Fruit fly (Drosophila melanogaster): ENCODE measurements around the gene CG13258.
A peak's percentile ranks its signal among the peaks of the same experiment; 100 is the strongest.

CG13258 gene

dm6 chr2L:16275809-16276178 is 17.0 kb downstream of the CG13258 start:
- TF ChIP-seq CG10348 (GFP tag; IDR thresholded peaks at IDR 0.05) = no peak; the same call in 1 of the 2 replicates
- TF ChIP-seq rn (GFP tag; IDR thresholded peaks at IDR 0.05) = 0 out of 2 replicates have a peak, but pooled peaks have one; percentile 40
- no peak for TF ChIP-seq gl (tag; optimal IDR thresholded peaks at IDR 0.05)
- peak; percentile 71 for TF ChIP-seq CG14655 (GFP tag; optimal IDR thresholded peaks at IDR 0.05)
- peak; percentile 49 for TF ChIP-seq CG9948 (tag; optimal IDR thresholded peaks at IDR 0.05)
- TF ChIP-seq CG8301 (tag; optimal IDR thresholded peaks at IDR 0.05) = peak; percentile 71
- TF ChIP-seq CG12605 (GFP tag; IDR thresholded peaks at IDR 0.05) = no peak
- peak; percentile 68 for TF ChIP-seq Pif1A (GFP tag; optimal IDR thresholded peaks at IDR 0.05)
- peak; percentile 89 for TF ChIP-seq EcR (GFP tag; optimal IDR thresholded peaks at IDR 0.05)
- peak; percentile 51 for TF ChIP-seq CG17806 (tag; optimal IDR thresholded peaks at IDR 0.05)
- TF ChIP-seq D1 (tag; optimal IDR thresholded peaks at IDR 0.05) = no peak
- TF ChIP-seq CG13204 (GFP tag; optimal IDR thresholded peaks at IDR 0.05) = no peak
- TF ChIP-seq CG8159 (tag; optimal IDR thresholded peaks at IDR 0.05) = peak; percentile 67
- TF ChIP-seq CG4496 (GFP tag; IDR thresholded peaks at IDR 0.05) = peak; percentile 82
- peak; percentile 15 for TF ChIP-seq Snoo (tag; optimal IDR thresholded peaks at IDR 0.05)
- TF ChIP-seq Ets98B (GFP tag; IDR thresholded peaks at IDR 0.05) = peak; percentile 66
- peak; percentile 65; the same call in 2 of the 3 replicates for TF ChIP-seq fd96Ca (GFP tag; IDR thresholded peaks at IDR 0.05)
- peak; percentile 7 for TF ChIP-seq CG34367 (tag; optimal IDR thresholded peaks at IDR 0.05)
- TF ChIP-seq CG15710 (tag; optimal IDR thresholded peaks at IDR 0.05) = peak; percentile 32
- TF ChIP-seq Pif1B (GFP tag; optimal IDR thresholded peaks at IDR 0.05) = peak; percentile 34
- TF ChIP-seq CG32121 (GFP tag; IDR thresholded peaks at IDR 0.05) = peak; percentile 79; the same call in 1 of the 2 replicates

- TF ChIP-seq CG17806 (tag; optimal IDR thresholded peaks at IDR 0.05) (no peak), CG13204 (GFP tag; optimal IDR thresholded peaks at IDR 0.05) (no peak), CG34367 (tag; optimal IDR thresholded peaks at IDR 0.05) (no peak), Snoo (tag; optimal IDR thresholded peaks at IDR 0.05) (no peak), CG9948 (tag; optimal IDR thresholded peaks at IDR 0.05) (no peak), EcR (GFP tag; optimal IDR thresholded peaks at IDR 0.05) (no peak), CG32121 (GFP tag; IDR thresholded peaks at IDR 0.05) (no peak), gl (tag; optimal IDR thresholded peaks at IDR 0.05) (no peak), CG15710 (tag; optimal IDR thresholded peaks at IDR 0.05) (no peak), CG10348 (GFP tag; IDR thresholded peaks at IDR 0.05) (no peak), fd96Ca (GFP tag; IDR thresholded peaks at IDR 0.05) (no peak), Pif1B (GFP tag; optimal IDR thresholded peaks at IDR 0.05) (no peak), Pif1A (GFP tag; optimal IDR thresholded peaks at IDR 0.05) (no peak), Ets98B (GFP tag; IDR thresholded peaks at IDR 0.05) (no peak), CG4496 (GFP tag; IDR thresholded peaks at IDR 0.05) (no peak), CG12605 (GFP tag; IDR thresholded peaks at IDR 0.05) (no peak), CG8301 (tag; optimal IDR thresholded peaks at IDR 0.05) (no peak), CG8159 (tag; optimal IDR thresholded peaks at IDR 0.05) (no peak), D1 (tag; optimal IDR thresholded peaks at IDR 0.05) (no peak), rn (GFP tag; IDR thresholded peaks at IDR 0.05) (no peak)
Observed at dm6 chr2L:16275177-16275808, 17.5 kb downstream of the CG13258 start.

- TF ChIP-seq CG4496 (GFP tag; IDR thresholded peaks at IDR 0.05) (peak; percentile 44; the same call in 2 of the 3 replicates), gl (tag; optimal IDR thresholded peaks at IDR 0.05) (no peak), Pif1A (GFP tag; optimal IDR thresholded peaks at IDR 0.05) (no peak), CG9948 (tag; optimal IDR thresholded peaks at IDR 0.05) (no peak), CG34367 (tag; optimal IDR thresholded peaks at IDR 0.05) (no peak), CG14655 (GFP tag; optimal IDR thresholded peaks at IDR 0.05) (no peak), CG12605 (GFP tag; IDR thresholded peaks at IDR 0.05) (no peak), Snoo (tag; optimal IDR thresholded peaks at IDR 0.05) (no peak), D1 (tag; optimal IDR thresholded peaks at IDR 0.05) (no peak), CG17806 (tag; optimal IDR thresholded peaks at IDR 0.05) (no peak), CG8159 (tag; optimal IDR thresholded peaks at IDR 0.05) (no peak), CG32121 (GFP tag; IDR thresholded peaks at IDR 0.05) (peak; percentile 62), CG13204 (GFP tag; optimal IDR thresholded peaks at IDR 0.05) (no peak), CG15710 (tag; optimal IDR thresholded peaks at IDR 0.05) (no peak), Ets98B (GFP tag; IDR thresholded peaks at IDR 0.05) (no peak; the same call in 1 of the 2 replicates), EcR (GFP tag; optimal IDR thresholded peaks at IDR 0.05) (peak; percentile 75), CG10348 (GFP tag; IDR thresholded peaks at IDR 0.05) (no peak), CG8301 (tag; optimal IDR thresholded peaks at IDR 0.05) (no peak), Pif1B (GFP tag; optimal IDR thresholded peaks at IDR 0.05) (peak; percentile 21), rn (GFP tag; IDR thresholded peaks at IDR 0.05) (no peak), fd96Ca (GFP tag; IDR thresholded peaks at IDR 0.05) (peak; percentile 46; the same call in 1 of the 3 replicates)
Observed at dm6 chr2L:16274100-16274499, 18.7 kb downstream of the CG13258 start.

- TF ChIP-seq Snoo (tag; optimal IDR thresholded peaks at IDR 0.05) = no peak
Observed at dm6 chr2L:16273439-16273838, 19.4 kb downstream of the CG13258 start.

dm6 chr2L:16272730-16273129 is 20.1 kb downstream of the CG13258 start:
- TF ChIP-seq CG8301 (tag; optimal IDR thresholded peaks at IDR 0.05) (no peak), gl (tag; optimal IDR thresholded peaks at IDR 0.05) (no peak), D1 (tag; optimal IDR thresholded peaks at IDR 0.05) (no peak), rn (GFP tag; IDR thresholded peaks at IDR 0.05) (no peak), CG17806 (tag; optimal IDR thresholded peaks at IDR 0.05) (no peak), CG10348 (GFP tag; IDR thresholded peaks at IDR 0.05) (no peak), CG15710 (tag; optimal IDR thresholded peaks at IDR 0.05) (no peak), CG4496 (GFP tag; IDR thresholded peaks at IDR 0.05) (no peak), fd96Ca (GFP tag; IDR thresholded peaks at IDR 0.05) (no peak), CG9948 (tag; optimal IDR thresholded peaks at IDR 0.05) (no peak), Ets98B (GFP tag; IDR thresholded peaks at IDR 0.05) (no peak), EcR (GFP tag; optimal IDR thresholded peaks at IDR 0.05) (no peak), CG12605 (GFP tag; IDR thresholded peaks at IDR 0.05) (no peak), CG14655 (GFP tag; optimal IDR thresholded peaks at IDR 0.05) (no peak), Pif1A (GFP tag; optimal IDR thresholded peaks at IDR 0.05) (no peak)

All from whole organism, pupa.